Worm (Caenorhabditis elegans): ENCODE results near the gene C50E10.2.

- TF ChIP-seq ama-1 (optimal IDR thresholded peaks at IDR 0.05) (no peak), ama-1 (GFP tag; optimal IDR thresholded peaks at IDR 0.05) (no peak), F49E8.2 (tag; optimal IDR thresholded peaks at IDR 0.05; ENCODE audit: insufficient read depth) (no peak), let-526 (GFP tag; IDR thresholded peaks at IDR 0.05) (no peak), lsy-27 (tag; optimal IDR thresholded peaks at IDR 0.05; ENCODE audit: borderline replicate concordance, insufficient read depth) (no peak), aptf-2 (GFP tag; conservative IDR thresholded peaks at IDR 0.05) (no peak), madf-10 (tag; optimal IDR thresholded peaks at IDR 0.05) (no peak), hlh-12 (tag; optimal IDR thresholded peaks at IDR 0.05) (no peak), nhr-90 (tag; optimal IDR thresholded peaks at IDR 0.05) (no peak), egl-44 (GFP tag; IDR thresholded peaks at IDR 0.05) (no peak)
Observed at ce11 chrII:12261147-12261821, 48.2 kb downstream of the C50E10.2 start.

All from whole organism, young adult.